Fruit fly (Drosophila melanogaster) whole organism, pupa: Measurements from ENCODE around the gene Trxr1.

Experiments used
- CG10348 ChIP-seq: fragments of 200-800 bp; sonication (Bioruptor generic); IDR thresholded peaks from 2 replicates; pipeline ENCODE4 v1.3.6; 2022; ENCODE audit warnings: missing biosample characterization, missing genetic modification characterization
- CG12605 ChIP-seq: fragments of 200-800 bp; sonication (Bioruptor generic); IDR thresholded peaks from 2 replicates; pipeline ENCODE4 v1.3.6; 2022; ENCODE audit warnings: missing biosample characterization, missing genetic modification characterization
- CG13204 ChIP-seq: fragments of 200-800 bp; sonication (Bioruptor generic); optimal IDR thresholded peaks from 2 replicates; lab custom pipeline; 2018; ENCODE audit warnings: missing biosample characterization, mild to moderate bottlenecking, missing genetic modification characterization, moderate library complexity
- CG14655 ChIP-seq: fragments of 200-800 bp; sonication (Bioruptor generic); optimal IDR thresholded peaks from 3 replicates; lab custom pipeline; 2017; ENCODE audit warnings: mild to moderate bottlenecking, missing biosample characterization, missing genetic modification reagents, missing genetic modification characterization
- CG15710 ChIP-seq: fragments of 200-800 bp; sonication (Bioruptor generic); optimal IDR thresholded peaks from 2 replicates; lab custom pipeline; 2018; ENCODE audit warnings: missing biosample characterization, mild to moderate bottlenecking, missing genetic modification characterization, moderate library complexity
- CG17806 ChIP-seq: fragments of 200-800 bp; sonication (Bioruptor generic); optimal IDR thresholded peaks from 2 replicates; lab custom pipeline; 2018; ENCODE audit warnings: missing biosample characterization, mild to moderate bottlenecking, missing genetic modification characterization, moderate library complexity
- CG32121 ChIP-seq: fragments of 200-800 bp; sonication (Bioruptor generic); IDR thresholded peaks from 2 replicates; pipeline ENCODE4 v1.3.6; 2022; ENCODE audit warnings: missing biosample characterization, missing genetic modification characterization
- CG34367 ChIP-seq: fragments of 200-800 bp; sonication (Bioruptor generic); optimal IDR thresholded peaks from 2 replicates; lab custom pipeline; 2018; ENCODE audit warnings: missing biosample characterization, mild to moderate bottlenecking, missing genetic modification characterization
- CG4496 ChIP-seq: fragments of 200-800 bp; sonication (Bioruptor generic); IDR thresholded peaks from 3 replicates; pipeline ENCODE4 v1.3.6; 2022; ENCODE audit warnings: missing biosample characterization, missing genetic modification characterization
- CG8159 ChIP-seq: fragments of 200-800 bp; sonication (Bioruptor generic); optimal IDR thresholded peaks from 3 replicates; lab custom pipeline; 2018; ENCODE audit warnings: missing biosample characterization, mild to moderate bottlenecking, missing genetic modification characterization, moderate library complexity
- CG8301 ChIP-seq: fragments of 200-800 bp; sonication (Bioruptor generic); optimal IDR thresholded peaks from 2 replicates; lab custom pipeline; 2018; ENCODE audit warnings: missing biosample characterization, mild to moderate bottlenecking, missing genetic modification characterization
- CG9948 ChIP-seq: fragments of 200-800 bp; sonication (Bioruptor generic); optimal IDR thresholded peaks from 2 replicates; lab custom pipeline; 2018; ENCODE audit warnings: missing biosample characterization, mild to moderate bottlenecking, missing genetic modification characterization, moderate library complexity
- D1 ChIP-seq: fragments of 200-800 bp; sonication (Bioruptor generic); optimal IDR thresholded peaks from 2 replicates; lab custom pipeline; 2018; ENCODE audit warnings: missing biosample characterization, mild to moderate bottlenecking, missing genetic modification characterization, moderate library complexity
- EcR ChIP-seq: fragments of 200-800 bp; sonication (Bioruptor generic); optimal IDR thresholded peaks from 3 replicates; lab custom pipeline; 2019; ENCODE audit warnings: missing biosample characterization, missing genetic modification characterization, mild to moderate bottlenecking, moderate library complexity, missing genetic modification reagents
- Ets98B ChIP-seq: fragments of 200-800 bp; sonication (Bioruptor generic); IDR thresholded peaks from 2 replicates; pipeline ENCODE4 v1.3.6; 2022; ENCODE audit warnings: missing biosample characterization, missing genetic modification characterization
- Pif1A ChIP-seq: fragments of 200-800 bp; sonication (Bioruptor generic); optimal IDR thresholded peaks from 3 replicates; lab custom pipeline; 2016; ENCODE audit warnings: missing biosample characterization, missing genetic modification characterization
- Pif1B ChIP-seq: fragments of 200-800 bp; sonication (Bioruptor generic); optimal IDR thresholded peaks from 3 replicates; lab custom pipeline; 2016; ENCODE audit warnings: missing biosample characterization, missing genetic modification characterization
- Snoo ChIP-seq: fragments of 200-800 bp; sonication (Bioruptor generic); optimal IDR thresholded peaks from 3 replicates; lab custom pipeline; 2017; ENCODE audit warnings: missing biosample characterization, mild to moderate bottlenecking, missing genetic modification characterization, inconsistent platforms
- fd96Ca ChIP-seq: fragments of 200-800 bp; sonication (Bioruptor generic); IDR thresholded peaks from 3 replicates; pipeline ENCODE4 v1.3.6; 2022; ENCODE audit warnings: missing biosample characterization, missing genetic modification characterization
- gl ChIP-seq: fragments of 200-800 bp; sonication (Bioruptor generic); optimal IDR thresholded peaks from 2 replicates; lab custom pipeline; 2018; ENCODE audit warnings: missing biosample characterization, mild to moderate bottlenecking, missing genetic modification characterization
- rn ChIP-seq: fragments of 200-800 bp; sonication (Bioruptor generic); IDR thresholded peaks from 2 replicates; pipeline ENCODE4 v1.3.6; 2022; ENCODE audit warnings: missing biosample characterization, missing genetic modification characterization

Gene Trxr1

DNA sequence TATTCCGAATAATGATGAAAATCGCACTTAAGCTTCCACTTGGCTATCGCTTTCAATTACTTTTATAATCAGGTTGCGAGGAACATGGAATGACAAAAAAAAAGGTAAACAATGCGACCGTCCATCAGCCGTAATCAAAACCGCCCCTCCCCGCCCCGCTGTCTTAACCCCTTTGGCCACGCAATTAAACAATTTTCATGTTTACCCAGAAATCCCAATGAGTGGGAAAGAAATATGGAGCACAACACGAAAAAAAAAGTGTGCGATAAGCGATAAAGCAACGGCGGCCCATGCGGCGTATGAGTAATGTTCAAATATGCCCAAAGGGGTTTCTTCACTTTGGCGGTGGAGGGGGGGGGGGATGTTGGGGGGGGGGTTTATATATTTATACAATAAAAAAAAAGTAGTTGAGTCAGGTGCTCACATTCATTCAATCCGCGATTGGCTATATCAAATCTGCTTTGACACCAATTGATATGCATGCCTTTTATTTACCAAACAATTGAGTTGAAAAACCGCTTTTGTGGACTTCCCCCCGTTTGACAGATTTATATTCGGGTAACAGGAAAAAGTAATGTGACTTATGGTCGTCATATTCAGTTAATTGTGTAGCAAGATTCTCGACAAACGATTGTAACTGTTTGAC, 43.3 kb upstream of the Trxr1 start:
- no peak for TF ChIP-seq CG17806
- TF ChIP-seq fd96Ca (GFP tag; lab: Robert Waterston, UW) = 0 out of 3 replicates have a peak, but pooled peaks have one; percentile 11
- TF ChIP-seq, all 21 proteins: peak for 1

DNA sequence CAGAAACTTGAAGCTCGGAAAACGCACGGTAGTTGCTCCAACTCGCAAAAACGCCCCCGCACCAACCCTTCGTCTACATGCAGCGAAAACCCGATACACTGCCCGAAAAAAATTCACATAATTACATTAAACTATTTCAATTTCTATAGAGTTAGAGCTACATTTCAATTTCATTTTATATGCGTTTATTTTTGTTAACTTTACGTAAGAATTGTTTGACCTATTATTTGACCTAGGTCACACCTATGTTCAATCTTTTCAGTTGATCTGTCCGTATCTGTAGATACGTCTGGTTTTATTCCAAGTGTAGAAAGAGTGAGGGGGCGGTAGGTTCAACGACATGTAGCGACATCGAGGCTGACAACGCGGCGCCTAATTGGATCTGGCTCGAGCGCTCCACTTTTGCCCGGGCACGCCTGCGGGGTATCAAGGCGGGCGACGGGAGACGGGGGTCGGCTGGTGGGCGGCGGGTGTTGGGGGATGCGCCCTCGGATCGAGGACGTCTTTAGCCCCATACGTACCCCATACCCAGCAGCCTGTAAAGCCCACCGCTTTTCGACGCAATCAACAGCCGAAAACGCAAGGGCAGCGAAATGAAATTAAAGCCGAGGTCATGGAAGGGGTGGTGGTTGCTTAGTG, 39.5 kb upstream of the Trxr1 start:
- TF ChIP-seq CG10348 (GFP tag; lab: Robert Waterston, UW) = no peak
- TF ChIP-seq fd96Ca (GFP tag; lab: Robert Waterston, UW) = no peak; the same call in 2 of the 3 replicates
- TF ChIP-seq CG17806 = peak; percentile 29
- TF ChIP-seq Snoo (tag; lab: Kevin White, UChicago) = no peak
- peak; percentile 47 for TF ChIP-seq CG14655
- peak; percentile 19 for TF ChIP-seq CG9948
- no peak for TF ChIP-seq Pif1B (GFP tag; lab: Kevin White, UChicago)
- TF ChIP-seq rn (GFP tag; lab: Robert Waterston, UW) = no peak
- TF ChIP-seq CG8159 (tag; lab: Kevin White, UChicago) = peak; percentile 37
- TF ChIP-seq Pif1A (GFP tag; lab: Kevin White, UChicago) = peak; percentile 23
- TF ChIP-seq D1 (tag; lab: Kevin White, UChicago) = no peak
- TF ChIP-seq CG32121 (GFP tag; lab: Robert Waterston, UW) = no peak
- TF ChIP-seq CG34367 (tag; lab: Kevin White, UChicago) = no peak
- peak; percentile 20 for TF ChIP-seq CG8301
- TF ChIP-seq CG4496 (GFP tag; lab: Robert Waterston, UW) = peak; percentile 46; the same call in 2 of the 3 replicates
- peak; percentile 25 for TF ChIP-seq CG15710
- TF ChIP-seq Ets98B = peak; percentile 28; the same call in 1 of the 2 replicates
- TF ChIP-seq EcR (GFP tag; lab: Kevin White, UChicago) = peak; percentile 73
- TF ChIP-seq CG12605 (GFP tag; lab: Robert Waterston, UW) = no peak
- TF ChIP-seq CG13204 (GFP tag; lab: Kevin White, UChicago) = no peak
- no peak for TF ChIP-seq gl (tag; lab: Kevin White, UChicago)

DNA sequence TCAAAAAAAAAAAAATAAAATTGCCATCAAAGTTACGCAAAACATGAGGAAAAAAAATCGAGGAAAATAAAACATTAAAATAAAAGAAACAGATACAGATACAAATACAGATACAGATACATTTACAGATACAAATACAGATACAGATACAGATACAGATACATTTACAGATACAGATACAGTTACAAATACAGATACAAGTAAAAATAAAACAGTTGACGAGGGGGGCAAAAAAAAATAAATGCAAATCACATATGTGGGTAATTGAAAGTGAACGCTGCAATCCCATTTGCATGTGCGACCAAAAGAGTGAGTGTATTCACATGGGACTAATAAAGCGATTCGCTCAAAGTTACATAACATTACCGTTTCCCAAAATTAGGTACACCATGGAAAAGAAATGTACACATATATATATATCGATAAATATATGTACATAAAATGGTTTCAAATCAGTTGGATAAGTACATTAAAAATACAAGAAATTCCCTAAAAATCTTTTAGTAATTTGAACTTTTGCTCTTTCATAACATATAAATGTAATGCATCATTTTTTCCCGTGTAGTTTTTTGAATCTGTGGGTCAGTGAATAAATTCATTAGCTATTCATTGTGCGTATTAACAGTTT, 36.6 kb upstream of the Trxr1 start:
- TF ChIP-seq Snoo (tag; lab: Kevin White, UChicago) = no peak
- no peak for TF ChIP-seq CG17806
- no peak for TF ChIP-seq CG14655
- TF ChIP-seq CG32121 (GFP tag; lab: Robert Waterston, UW) = no peak
- no peak for TF ChIP-seq Pif1A (GFP tag; lab: Kevin White, UChicago)
- TF ChIP-seq Pif1B (GFP tag; lab: Kevin White, UChicago) = no peak
- TF ChIP-seq fd96Ca (GFP tag; lab: Robert Waterston, UW) = no peak
- TF ChIP-seq CG8301 = no peak
- no peak for TF ChIP-seq gl (tag; lab: Kevin White, UChicago)
- peak; percentile 12 for TF ChIP-seq CG15710
- no peak for TF ChIP-seq CG8159 (tag; lab: Kevin White, UChicago)
- TF ChIP-seq EcR (GFP tag; lab: Kevin White, UChicago) = no peak
- no peak for TF ChIP-seq CG13204 (GFP tag; lab: Kevin White, UChicago)
- TF ChIP-seq rn (GFP tag; lab: Robert Waterston, UW) = no peak
- TF ChIP-seq CG10348 (GFP tag; lab: Robert Waterston, UW) = no peak
- TF ChIP-seq CG4496 (GFP tag; lab: Robert Waterston, UW) = peak; percentile 34; the same call in 1 of the 3 replicates
- TF ChIP-seq CG9948 = no peak
- TF ChIP-seq CG34367 (tag; lab: Kevin White, UChicago) = no peak
- TF ChIP-seq CG12605 (GFP tag; lab: Robert Waterston, UW) = peak; percentile 27; the same call in 1 of the 2 replicates
- peak; percentile 27; the same call in 1 of the 2 replicates for TF ChIP-seq Ets98B
- TF ChIP-seq D1 (tag; lab: Kevin White, UChicago) = no peak

DNA sequence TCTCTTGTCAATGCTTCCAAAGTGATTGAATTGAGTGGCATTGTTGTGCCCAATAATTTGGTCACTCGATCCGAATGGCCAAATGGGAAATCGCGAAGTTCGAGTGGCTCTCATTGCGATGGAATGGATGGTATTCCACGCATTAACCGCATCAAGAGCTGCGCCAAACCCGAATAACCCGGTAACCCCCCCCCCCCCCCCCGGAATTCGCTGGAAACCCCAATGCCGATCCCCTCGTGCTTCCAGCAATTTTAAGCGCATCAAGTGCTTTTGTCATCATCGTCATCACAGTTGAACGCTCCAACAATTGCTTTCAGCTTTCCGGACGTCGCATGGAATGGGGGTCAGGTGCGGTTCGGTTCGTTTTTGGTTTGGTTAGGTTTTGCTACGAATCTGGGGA, 35.8 kb upstream of the Trxr1 start:
- TF ChIP-seq Snoo (tag; lab: Kevin White, UChicago) (no peak), CG4496 (GFP tag; lab: Robert Waterston, UW) (no peak), D1 (tag; lab: Kevin White, UChicago) (no peak), CG13204 (GFP tag; lab: Kevin White, UChicago) (no peak), CG17806 (no peak), Pif1A (GFP tag; lab: Kevin White, UChicago) (no peak), CG32121 (GFP tag; lab: Robert Waterston, UW) (no peak), rn (GFP tag; lab: Robert Waterston, UW) (no peak), Ets98B (no peak), EcR (GFP tag; lab: Kevin White, UChicago) (no peak), CG34367 (tag; lab: Kevin White, UChicago) (no peak), CG10348 (GFP tag; lab: Robert Waterston, UW) (no peak), CG8301 (no peak), Pif1B (GFP tag; lab: Kevin White, UChicago) (no peak), fd96Ca (GFP tag; lab: Robert Waterston, UW) (no peak), gl (tag; lab: Kevin White, UChicago) (no peak), CG15710 (no peak), CG14655 (no peak), CG12605 (GFP tag; lab: Robert Waterston, UW) (no peak)

DNA sequence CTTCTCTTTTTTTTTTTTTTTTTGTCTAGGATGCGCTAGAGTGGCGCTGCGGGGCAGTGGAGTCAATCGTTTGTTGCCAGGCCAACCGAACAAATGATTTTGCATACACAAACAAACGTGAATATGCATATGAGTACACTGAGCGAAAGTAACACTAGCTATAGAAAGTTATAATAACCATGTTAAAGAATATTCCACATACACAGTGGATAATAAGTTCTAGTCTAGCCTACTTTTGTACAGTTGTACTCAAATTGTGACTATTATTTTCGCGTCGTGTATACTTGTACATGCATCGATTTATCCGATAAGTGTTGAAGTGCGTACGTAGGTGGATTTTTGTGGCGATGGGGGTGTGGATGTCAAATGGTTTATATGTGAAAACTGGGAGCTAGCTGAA, 35.3 kb upstream of the Trxr1 start:
- no peak for TF ChIP-seq CG10348 (GFP tag; lab: Robert Waterston, UW)
- TF ChIP-seq Pif1B (GFP tag; lab: Kevin White, UChicago) = no peak
- no peak for TF ChIP-seq CG12605 (GFP tag; lab: Robert Waterston, UW)
- no peak for TF ChIP-seq Snoo (tag; lab: Kevin White, UChicago)
- TF ChIP-seq CG9948 = peak; percentile 3
- TF ChIP-seq Ets98B = peak; percentile 46
- no peak for TF ChIP-seq CG13204 (GFP tag; lab: Kevin White, UChicago)
- 0 out of 3 replicates have a peak, but pooled peaks have one; percentile 34 for TF ChIP-seq fd96Ca (GFP tag; lab: Robert Waterston, UW)
- peak; percentile 5 for TF ChIP-seq CG17806
- TF ChIP-seq CG14655 = peak; percentile 20
- no peak for TF ChIP-seq CG34367 (tag; lab: Kevin White, UChicago)
- TF ChIP-seq CG32121 (GFP tag; lab: Robert Waterston, UW) = 0 out of 2 replicates have a peak, but pooled peaks have one; percentile 26
- peak; percentile 61; the same call in 2 of the 3 replicates for TF ChIP-seq CG4496 (GFP tag; lab: Robert Waterston, UW)
- no peak for TF ChIP-seq gl (tag; lab: Kevin White, UChicago)
- TF ChIP-seq Pif1A (GFP tag; lab: Kevin White, UChicago) = peak; percentile 31
- TF ChIP-seq CG8159 (tag; lab: Kevin White, UChicago) = peak; percentile 19
- no peak for TF ChIP-seq EcR (GFP tag; lab: Kevin White, UChicago)
- TF ChIP-seq D1 (tag; lab: Kevin White, UChicago) = no peak
- TF ChIP-seq rn (GFP tag; lab: Robert Waterston, UW) = no peak
- TF ChIP-seq CG8301 = peak; percentile 26
- peak; percentile 14 for TF ChIP-seq CG15710
